Worm (Caenorhabditis elegans) whole organism, L4/young adult: Measurements from ENCODE around the gene lgc-19.

Source experiments
- W03F9.2 ChIP-seq: fragments of 150-350 bp; optimal IDR thresholded peaks from 2 replicates; lab custom pipeline; 2014; ENCODE audit warnings: missing biosample characterization, missing genetic modification characterization
- dao-5 ChIP-seq: sonication (generic microtip); optimal IDR thresholded peaks from 2 replicates; lab custom pipeline; 2016; ENCODE audit warnings: missing genotype, missing genetic modification characterization, moderate library complexity, missing compliant biosample characterization
- him-1 ChIP-seq: sonication (generic microtip); optimal IDR thresholded peaks from 2 replicates; lab custom pipeline; 2016; ENCODE audit warnings: missing genotype, missing genetic modification reagents, missing genetic modification characterization, missing compliant biosample characterization

DNA sequence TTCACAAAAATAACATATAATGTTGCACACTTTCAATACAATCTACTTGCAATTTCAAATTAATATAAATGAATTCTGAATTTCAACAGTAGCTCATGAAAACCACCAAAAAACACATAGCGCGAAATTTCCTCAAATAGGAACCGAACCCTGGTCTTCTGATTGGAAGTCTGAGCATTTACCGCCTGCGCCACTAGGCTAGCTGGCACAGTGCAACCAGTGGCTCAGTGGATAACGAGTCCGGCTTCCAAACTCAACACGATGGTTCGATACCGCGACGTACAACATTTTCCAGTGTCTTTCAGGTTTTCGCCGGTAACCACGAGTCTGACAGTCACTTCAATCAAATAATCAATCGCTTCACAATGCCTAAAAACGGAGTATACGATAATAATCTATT lies 8.8 kb downstream of the lgc-19 start:
- no peak for TF ChIP-seq him-1 (tag; lab: Kevin White, UChicago)
- TF ChIP-seq dao-5 (tag; lab: Kevin White, UChicago): no peak
- no peak for TF ChIP-seq W03F9.2 (tag; lab: Kevin White, UChicago)
